Worm (Caenorhabditis elegans): ENCODE measurements around the gene hot-6.

DNA sequence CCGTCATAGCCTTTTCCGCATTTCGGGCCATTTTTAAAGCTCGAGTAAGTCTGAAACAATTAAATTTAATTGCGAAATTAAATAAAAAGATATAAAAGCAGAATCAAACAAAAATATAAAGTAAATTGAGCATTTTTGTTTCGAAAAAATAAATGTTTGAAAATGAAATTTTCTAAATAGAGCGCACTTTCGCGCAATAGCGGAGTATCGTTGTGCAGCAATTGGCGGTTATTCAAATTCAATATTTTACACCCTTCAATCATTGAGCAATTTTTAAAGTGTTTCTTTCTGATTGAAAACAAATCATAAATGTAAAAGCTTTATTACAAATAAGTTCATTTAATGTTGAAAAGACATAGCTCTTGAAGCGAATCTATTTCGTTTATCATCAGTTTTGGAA lies 22.1 kb downstream of the hot-6 start, which contains the start of gene isy-1:
- TF ChIP-seq Y105C5A.15 (GFP tag; IDR thresholded peaks at IDR 0.05) (no peak), unc-130 (GFP tag; optimal IDR thresholded peaks at IDR 0.05) (no peak), zfp-2 (tag; optimal IDR thresholded peaks at IDR 0.05) (no peak), skn-1 (tag; optimal IDR thresholded peaks at IDR 0.05) (no peak), unc-39 (tag; optimal IDR thresholded peaks at IDR 0.05) (no peak), ctbp-1 (GFP tag; IDR thresholded peaks at IDR 0.05) (no peak), lir-3 (tag; optimal IDR thresholded peaks at IDR 0.05) (no peak), unc-62 (GFP tag; optimal IDR thresholded peaks at IDR 0.05 in 1 of 2) (no peak), unc-62 (tag; optimal IDR thresholded peaks at IDR 0.05) (no peak), lin-13 (GFP tag; optimal IDR thresholded peaks at IDR 0.05) (no peak), lsy-2 (tag; optimal IDR thresholded peaks at IDR 0.05) (peak in 1 of 2 experiments; percentile 86), nhr-237 (tag; optimal IDR thresholded peaks at IDR 0.05) (no peak)
